Fruit fly (Drosophila melanogaster): ENCODE results near the gene CG42331.
A peak's percentile ranks its signal among the peaks of the same experiment; 100 is the strongest.

Gene CG42331

dm6 chr3R:24810844-24811625 is 39.1 kb downstream of the CG42331 start (continued):
- TF ChIP-seq tin (GFP tag; optimal IDR thresholded peaks at IDR 0.05) (peak; percentile 75), CG18764 (GFP tag; optimal IDR thresholded peaks at IDR 0.05) (peak; percentile 72), CG15269 (tag; optimal IDR thresholded peaks at IDR 0.05) (peak; percentile 95), ken (GFP tag; IDR thresholded peaks at IDR 0.05) (peak; percentile 89), dimm (GFP tag; IDR thresholded peaks at IDR 0.05) (peak; percentile 67), CG7987 (GFP tag; optimal IDR thresholded peaks at IDR 0.05) (peak; percentile 82), CG3838 (GFP tag; optimal IDR thresholded peaks at IDR 0.05) (peak; percentile 42), nau (GFP tag; optimal IDR thresholded peaks at IDR 0.05) (peak; percentile 76), Deaf1 (tag; optimal IDR thresholded peaks at IDR 0.05) (no peak), CG8281 (tag; optimal IDR thresholded peaks at IDR 0.05) (peak; percentile 73), D (optimal IDR thresholded peaks at IDR 0.05) (no peak), D (GFP tag; optimal IDR thresholded peaks at IDR 0.05) (peak; percentile 68), CrebB (tag; optimal IDR thresholded peaks at IDR 0.05) (peak; percentile 87), CG4707 (GFP tag; optimal IDR thresholded peaks at IDR 0.05) (peak; percentile 69), bigmax (GFP tag; optimal IDR thresholded peaks at IDR 0.05) (peak; percentile 17), gce (GFP tag; IDR thresholded peaks at IDR 0.05) (peak; percentile 75; the same call in 1 of the 3 replicates), unc-4 (GFP tag; IDR thresholded peaks at IDR 0.05; ENCODE audit: partially characterized antibody) (no peak), MESR4 (GFP tag; optimal IDR thresholded peaks at IDR 0.05) (peak; percentile 44), CG11696 (GFP tag; IDR thresholded peaks at IDR 0.05) (peak; percentile 88), CG3163 (GFP tag; optimal IDR thresholded peaks at IDR 0.05) (peak; percentile 61), CG13123 (GFP tag; optimal IDR thresholded peaks at IDR 0.05) (peak; percentile 73), CG7556 (GFP tag; optimal IDR thresholded peaks at IDR 0.05) (peak; percentile 80), CG10147 (GFP tag; optimal IDR thresholded peaks at IDR 0.05) (peak; percentile 68), slbo (GFP tag; IDR thresholded peaks at IDR 0.05) (peak; percentile 94), mld (GFP tag; IDR thresholded peaks at IDR 0.05; ENCODE audit: partially characterized antibody) (0 out of 3 replicates have a peak, but pooled peaks have one; percentile 20), TFAM (GFP tag; optimal IDR thresholded peaks at IDR 0.05) (peak; percentile 41), ttk (GFP tag; IDR thresholded peaks at IDR 0.05) (peak; percentile 77), CG1832 (GFP tag; optimal IDR thresholded peaks at IDR 0.05) (no peak), Antp (GFP tag; optimal IDR thresholded peaks at IDR 0.05) (peak; percentile 79), Sin3A (optimal IDR thresholded peaks at IDR 0.05) (no peak), CG15696 (tag; optimal IDR thresholded peaks at IDR 0.05) (peak; percentile 30), bbx (GFP tag; IDR thresholded peaks at IDR 0.05; ENCODE audit: partially characterized antibody) (no peak), CG1602 (GFP tag; optimal IDR thresholded peaks at IDR 0.05) (peak; percentile 70), E2f1 (GFP tag; IDR thresholded peaks at IDR 0.05) (peak; percentile 87), lmd (GFP tag; IDR thresholded peaks at IDR 0.05) (peak; percentile 92), ara (GFP tag; IDR thresholded peaks at IDR 0.05) (peak; percentile 78), ewg (GFP tag; optimal IDR thresholded peaks at IDR 0.05) (peak; percentile 73), Sry-δ (GFP tag; optimal IDR thresholded peaks at IDR 0.05) (peak; percentile 48), inv (GFP tag; IDR thresholded peaks at IDR 0.05; ENCODE audit: partially characterized antibody) (no peak), CG11093 (GFP tag; IDR thresholded peaks at IDR 0.05) (peak; percentile 80), CG34422 (GFP tag; IDR thresholded peaks at IDR 0.05) (peak; percentile 91), CG8924 (tag; optimal IDR thresholded peaks at IDR 0.05) (peak; percentile 86), CG2129 (GFP tag; IDR thresholded peaks at IDR 0.05; ENCODE audit: partially characterized antibody) (no peak), CG9932 (GFP tag; IDR thresholded peaks at IDR 0.05) (peak; percentile 88), slou (GFP tag; optimal IDR thresholded peaks at IDR 0.05) (peak; percentile 47), CG10462 (GFP tag; optimal IDR thresholded peaks at IDR 0.05) (peak; percentile 69), CG15073 (GFP tag; optimal IDR thresholded peaks at IDR 0.05) (peak; percentile 17), caup (GFP tag; optimal IDR thresholded peaks at IDR 0.05; ENCODE audit: severe bottlenecking) (peak; percentile 90), Jarid2 (GFP tag; optimal IDR thresholded peaks at IDR 0.05) (peak; percentile 75)
